Fruit fly (Drosophila melanogaster) whole organism, embryonic: ENCODE results near the gene Rdh.
A peak's percentile ranks its signal among the peaks of the same experiment; 100 is the strongest.

Experiments used
- Bgb ChIP-seq: fragments of 200-800 bp; sonication (Bioruptor generic); IDR thresholded peaks from 2 replicates; pipeline ENCODE4 v1.3.6; 2022; ENCODE audit warnings: missing biosample characterization, missing genetic modification characterization; ENCODE audit not compliant: partially characterized antibody
- CG10654 ChIP-seq: fragments of 200-800 bp; sonication (Bioruptor generic); optimal IDR thresholded peaks from 2 replicates; lab custom pipeline; 2016; ENCODE audit warnings: missing biosample characterization, missing genetic modification characterization
- CG11560 ChIP-seq: fragments of 200-800 bp; sonication (Bioruptor generic); IDR thresholded peaks from 3 replicates; pipeline ENCODE4 v1.3.6; 2022; ENCODE audit warnings: missing biosample characterization, missing genetic modification characterization
- CG11723 ChIP-seq: fragments of 200-800 bp; sonication (Bioruptor generic); optimal IDR thresholded peaks from 2 replicates; lab custom pipeline; 2017; ENCODE audit warnings: missing biosample characterization, mild to moderate bottlenecking, missing genetic modification characterization
- CG12744 ChIP-seq: fragments of 200-800 bp; sonication (Bioruptor generic); optimal IDR thresholded peaks from 2 replicates; lab custom pipeline; 2016; ENCODE audit warnings: missing biosample characterization, missing genetic modification characterization
- CG13296 ChIP-seq: fragments of 200-800 bp; sonication (Bioruptor generic); optimal IDR thresholded peaks from 3 replicates; lab custom pipeline; 2018; ENCODE audit warnings: missing biosample characterization, mild to moderate bottlenecking, missing genetic modification characterization
- CG13894 ChIP-seq: fragments of 200-800 bp; sonication (Bioruptor generic); optimal IDR thresholded peaks from 3 replicates; lab custom pipeline; 2018; ENCODE audit warnings: missing biosample characterization, mild to moderate bottlenecking, missing genetic modification characterization, moderate library complexity
- CG14667 ChIP-seq: fragments of 200-800 bp; sonication (Bioruptor generic); IDR thresholded peaks from 2 replicates; pipeline ENCODE4 v1.3.6; 2022; ENCODE audit warnings: missing biosample characterization, missing genetic modification characterization
- CG16779 ChIP-seq: fragments of 200-800 bp; sonication (Bioruptor generic); IDR thresholded peaks from 2 replicates; pipeline ENCODE4 v1.3.6; 2022; ENCODE audit warnings: missing biosample characterization, missing genetic modification characterization
- CG17829 ChIP-seq: fragments of 200-800 bp; optimal IDR thresholded peaks from 2 replicates; lab custom pipeline; 2019; ENCODE audit warnings: missing biosample characterization, mild to moderate bottlenecking, missing genetic modification characterization, moderate library complexity
- CG1792 ChIP-seq: fragments of 200-800 bp; sonication (Bioruptor generic); optimal IDR thresholded peaks from 2 replicates; lab custom pipeline; 2016; ENCODE audit warnings: missing biosample characterization, missing genetic modification characterization
- CG31441 ChIP-seq: fragments of 200-800 bp; sonication (Bioruptor generic); IDR thresholded peaks from 2 replicates; pipeline ENCODE4 v1.3.6; 2022; ENCODE audit warnings: missing biosample characterization, missing genetic modification characterization
- CG3847 ChIP-seq: fragments of 200-800 bp; sonication (Bioruptor generic); IDR thresholded peaks from 2 replicates; pipeline ENCODE4 v1.3.6; 2022; ENCODE audit warnings: missing biosample characterization, missing genetic modification characterization
- CG4820 ChIP-seq: fragments of 200-800 bp; sonication (Bioruptor generic); optimal IDR thresholded peaks from 3 replicates; lab custom pipeline; 2016; ENCODE audit warnings: missing biosample characterization, missing genetic modification characterization
- CG7271 ChIP-seq: fragments of 200-800 bp; sonication (Bioruptor generic); optimal IDR thresholded peaks from 2 replicates; lab custom pipeline; 2018; ENCODE audit warnings: missing biosample characterization, mild to moderate bottlenecking, missing genetic modification characterization, moderate library complexity
- CG7745 ChIP-seq: fragments of 200-800 bp; sonication (Bioruptor generic); optimal IDR thresholded peaks from 2 replicates; lab custom pipeline; 2018; ENCODE audit warnings: missing biosample characterization, mild to moderate bottlenecking, missing genetic modification characterization, moderate library complexity
- CG8359 ChIP-seq: fragments of 200-800 bp; sonication (Bioruptor generic); optimal IDR thresholded peaks from 2 replicates; lab custom pipeline; 2017; ENCODE audit warnings: missing biosample characterization, mild to moderate bottlenecking, missing genetic modification characterization, borderline replicate concordance
- Dad ChIP-seq: fragments of 200-800 bp; sonication (Bioruptor generic); optimal IDR thresholded peaks from 3 replicates; lab custom pipeline; 2016; ENCODE audit warnings: missing biosample characterization, missing genetic modification characterization
- Dbx ChIP-seq: fragments of 200-800 bp; sonication (Bioruptor generic); IDR thresholded peaks from 3 replicates; pipeline ENCODE4 v1.3.6; 2022; ENCODE audit warnings: missing biosample characterization, missing genetic modification characterization
- Elba2 ChIP-seq: fragments of 200-800 bp; sonication (Bioruptor generic); optimal IDR thresholded peaks from 3 replicates; lab custom pipeline; 2016; ENCODE audit warnings: missing biosample characterization, missing genetic modification characterization
- H2.0 ChIP-seq: fragments of 200-800 bp; sonication (Bioruptor generic); IDR thresholded peaks from 2 replicates; pipeline ENCODE4 v1.3.6; 2022; ENCODE audit warnings: missing biosample characterization, missing genetic modification characterization
- Hmx ChIP-seq: fragments of 200-800 bp; sonication (Bioruptor generic); optimal IDR thresholded peaks from 2 replicates; lab custom pipeline; 2016; ENCODE audit warnings: missing biosample characterization, missing genetic modification characterization
- Hr78 ChIP-seq, 2 experiments: fragments of 200-800 bp in 1 of 2; fragments of >200 bp in 1 of 2; sonication (Bioruptor generic) in 1 of 2; optimal IDR thresholded peaks; 2 replicates each; lab custom pipeline; 2017 to 2019; ENCODE audit warnings: missing biosample characterization in 2 of 2, missing genetic modification characterization in 2 of 2, mild to moderate bottlenecking in 1 of 2, moderate library complexity in 1 of 2
- Mrtf ChIP-seq: fragments of 200-800 bp; sonication (Bioruptor generic); IDR thresholded peaks from 3 replicates; pipeline ENCODE4 v1.3.6; 2022; ENCODE audit warnings: missing biosample characterization, missing genetic modification characterization
- NFAT ChIP-seq: fragments of 200-800 bp; sonication (Bioruptor generic); IDR thresholded peaks from 2 replicates; pipeline ENCODE4 v1.3.6; 2022; ENCODE audit warnings: missing biosample characterization, missing genetic modification characterization
- Nf-YA ChIP-seq: fragments of 200-800 bp; sonication (Bioruptor generic); IDR thresholded peaks from 2 replicates; pipeline ENCODE4 v1.3.6; 2022; ENCODE audit warnings: missing biosample characterization, missing genetic modification characterization
- bsh ChIP-seq, 2 experiments: fragments of 200-800 bp; sonication (Bioruptor generic); optimal IDR thresholded peaks; 2 replicates each; lab custom pipeline; 2017 to 2018; ENCODE audit warnings: mild to moderate bottlenecking in 2 of 2, missing biosample characterization in 2 of 2, missing genetic modification characterization in 2 of 2, moderate library complexity in 1 of 2
- corto ChIP-seq: fragments of 200-800 bp; sonication (Bioruptor generic); optimal IDR thresholded peaks from 2 replicates; lab custom pipeline; 2016; ENCODE audit warnings: missing biosample characterization, mild to moderate bottlenecking, missing genetic modification characterization, moderate library complexity
- croc ChIP-seq: fragments of 200-800 bp; sonication (Bioruptor generic); conservative IDR thresholded peaks from 3 replicates; pipeline ENCODE4 v1.3.6; 2022; ENCODE audit warnings: missing biosample characterization, missing genetic modification characterization
- crp ChIP-seq, 2 experiments: fragments of 200-800 bp; sonication (Bioruptor generic); optimal IDR thresholded peaks; 2 replicates in 1 of 2; 3 replicates in 1 of 2; lab custom pipeline; 2017; ENCODE audit warnings: missing biosample characterization in 2 of 2, missing genetic modification characterization in 2 of 2, mild to moderate bottlenecking in 1 of 2, moderate library complexity in 1 of 2
- dmrt99B ChIP-seq: fragments of 200-800 bp; sonication (Bioruptor generic); optimal IDR thresholded peaks from 2 replicates; lab custom pipeline; 2018; ENCODE audit warnings: missing biosample characterization, mild to moderate bottlenecking, missing genetic modification characterization, moderate library complexity
- dysf ChIP-seq: fragments of 200-800 bp; sonication (Bioruptor generic); IDR thresholded peaks from 3 replicates; pipeline ENCODE4 v1.3.6; 2022; ENCODE audit warnings: missing biosample characterization, missing genetic modification characterization
- gem ChIP-seq: fragments of 200-800 bp; sonication (Bioruptor generic); optimal IDR thresholded peaks from 2 replicates; lab custom pipeline; 2019; ENCODE audit warnings: missing biosample characterization, mild to moderate bottlenecking, missing genetic modification characterization, moderate library complexity
- grau ChIP-seq: fragments of 200-800 bp; optimal IDR thresholded peaks from 3 replicates; lab custom pipeline; 2019; ENCODE audit warnings: missing biosample characterization, mild to moderate bottlenecking, missing genetic modification characterization, moderate library complexity
- ken ChIP-seq: fragments of 200-800 bp; sonication (Bioruptor generic); IDR thresholded peaks from 3 replicates; pipeline ENCODE4 v1.3.6; 2022; ENCODE audit warnings: missing biosample characterization, missing genetic modification characterization
- lov ChIP-seq, 2 experiments: fragments of 200-800 bp in 1 of 2; fragments of >200 bp in 1 of 2; sonication (Bioruptor generic) in 1 of 2; IDR thresholded peaks in 1 of 2; optimal IDR thresholded peaks in 1 of 2; 2 replicates in 1 of 2; 3 replicates in 1 of 2; pipeline versions ENCODE4 v1.3.6 to Lab custom; 2017 to 2022; ENCODE audit warnings: missing biosample characterization in 1 of 2, missing genetic modification characterization in 1 of 2
- oc ChIP-seq: fragments of 200-800 bp; sonication (Bioruptor generic); optimal IDR thresholded peaks from 2 replicates; lab custom pipeline; 2018; ENCODE audit warnings: missing biosample characterization, mild to moderate bottlenecking, missing genetic modification characterization, moderate library complexity
- peb ChIP-seq: fragments of 200-800 bp; sonication (Bioruptor generic); IDR thresholded peaks from 2 replicates; pipeline ENCODE4 v1.3.6; 2022; ENCODE audit warnings: missing biosample characterization, missing genetic modification characterization
- run ChIP-seq: fragments of 200-800 bp; sonication (Bioruptor generic); optimal IDR thresholded peaks from 3 replicates; lab custom pipeline; 2018; ENCODE audit warnings: missing biosample characterization, mild to moderate bottlenecking, missing genetic modification characterization
- schlank ChIP-seq: fragments of 200-800 bp; sonication (Bioruptor generic); optimal IDR thresholded peaks from 2 replicates; lab custom pipeline; 2018; ENCODE audit warnings: missing biosample characterization, mild to moderate bottlenecking, missing genetic modification characterization
- sens ChIP-seq: fragments of 200-800 bp; sonication (Bioruptor generic); peaks from one replicate; lab custom pipeline; 2016; ENCODE audit warnings: missing biosample characterization, missing genetic modification characterization
- sens-2 ChIP-seq: fragments of 200-800 bp; sonication (Bioruptor generic); IDR thresholded peaks from 2 replicates; pipeline ENCODE4 v1.3.6; 2022; ENCODE audit warnings: missing biosample characterization, missing genetic modification characterization
- sr ChIP-seq: fragments of 200-800 bp; sonication (Bioruptor generic); IDR thresholded peaks from 3 replicates; pipeline ENCODE4 v1.3.6; 2022; ENCODE audit warnings: missing biosample characterization, missing genetic modification characterization
- vnd ChIP-seq: fragments of 200-800 bp; sonication (Bioruptor generic); IDR thresholded peaks from 3 replicates; pipeline ENCODE4 v1.3.6; 2022; ENCODE audit warnings: missing biosample characterization, missing genetic modification characterization; ENCODE audit not compliant: partially characterized antibody

Rdh gene

DNA sequence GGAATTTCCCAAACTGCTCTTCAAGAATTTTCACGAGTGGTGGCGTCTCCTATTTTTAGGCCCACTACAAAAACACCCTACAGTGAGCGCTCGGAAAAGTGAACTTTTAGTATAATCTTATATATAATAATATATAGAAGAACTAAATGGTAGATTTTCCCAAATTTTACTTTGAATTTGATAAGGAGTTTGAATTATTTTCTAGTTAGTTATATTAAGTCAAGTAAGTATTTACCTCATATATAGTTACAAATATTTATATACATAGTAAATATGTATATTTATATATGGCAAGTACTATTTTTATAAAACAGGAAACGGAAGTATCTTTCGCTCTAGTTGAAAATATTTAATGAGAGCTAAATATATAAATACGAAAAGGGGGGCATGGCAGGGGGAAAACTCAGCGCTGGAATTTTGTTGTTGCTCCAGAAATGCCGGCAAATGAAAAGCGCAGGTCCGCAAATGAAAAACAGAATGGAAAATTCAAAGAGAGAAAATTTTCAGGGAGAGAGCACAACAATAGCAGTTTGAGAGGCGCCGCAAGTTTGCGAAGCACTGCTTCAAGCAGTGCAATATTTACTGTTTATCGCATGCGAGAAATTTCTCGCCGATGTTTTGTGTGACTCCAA lies 36.3 kb upstream of the Rdh start (continued):
- TF ChIP-seq CG7745 (tag; lab: Kevin White, UChicago) (no peak), CG12744 (no peak), CG7271 (tag; lab: Kevin White, UChicago) (no peak), CG31441 (peak; percentile 67)

DNA sequence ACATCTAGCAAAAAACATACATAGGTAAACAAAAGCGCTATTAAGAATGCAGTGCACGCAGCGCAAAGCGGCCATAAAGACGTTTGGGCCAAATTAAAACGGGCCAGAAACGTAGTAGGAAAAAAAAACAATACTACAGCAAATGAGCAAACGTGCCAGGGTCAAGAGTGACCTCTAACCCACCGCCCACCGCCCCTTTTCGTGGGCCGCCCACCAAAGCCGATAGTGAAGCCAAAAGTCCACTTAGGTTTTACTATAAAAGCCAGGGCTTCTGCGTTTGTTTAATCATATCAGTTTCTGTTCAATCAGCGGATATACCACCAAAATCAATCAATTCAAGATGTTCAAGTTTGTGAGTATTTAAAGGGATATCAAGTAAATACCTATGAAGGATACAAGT lies 34.7 kb upstream of the Rdh start, which contains the start of gene CG32266:
TSS of gene CG32266 (plus strand) at position 301 of the 400 bp plus-strand sequence.
- TF ChIP-seq Hr78 (GFP tag; optimal IDR thresholded peaks at IDR 0.05; lab: Kevin White, UChicago) = peak in 1 of 2 experiments; percentile 69
- no peak for TF ChIP-seq oc
- TF ChIP-seq CG11723 (GFP tag; lab: Kevin White, UChicago) = no peak

- TF ChIP-seq lov (optimal IDR thresholded peaks at IDR 0.05; lab: Kevin White, UChicago) = no peak
- 0 out of 3 replicates have a peak, but pooled peaks have one; percentile 29 for TF ChIP-seq lov (GFP tag; IDR thresholded peaks at IDR 0.05; lab: Robert Waterston, UW)
- 0 out of 2 replicates have a peak, but pooled peaks have one; percentile 25 for TF ChIP-seq H2.0 (GFP tag; lab: Robert Waterston, UW)
- TF ChIP-seq CG10654 (GFP tag; lab: Kevin White, UChicago) = no peak
- TF ChIP-seq crp (GFP tag; optimal IDR thresholded peaks at IDR 0.05; lab: Kevin White, UChicago) = no peak
- no peak for TF ChIP-seq CG4820 (GFP tag; lab: Kevin White, UChicago)
- no peak for TF ChIP-seq run (tag; lab: Kevin White, UChicago)
- no peak for TF ChIP-seq dmrt99B (tag; lab: Kevin White, UChicago)
- no peak for TF ChIP-seq Bgb (GFP tag; lab: Robert Waterston, UW)
- peak; percentile 56; the same call in 1 of the 2 replicates for TF ChIP-seq NFAT
- no peak for TF ChIP-seq CG8359 (GFP tag; lab: Kevin White, UChicago)
- TF ChIP-seq Dad (GFP tag; lab: Kevin White, UChicago) = no peak
- TF ChIP-seq sens = peak; percentile 76
- no peak for TF ChIP-seq vnd
- TF ChIP-seq CG1792 = no peak
- TF ChIP-seq Hmx = no peak
- TF ChIP-seq schlank (tag; lab: Kevin White, UChicago) = no peak
- TF ChIP-seq gem (tag; lab: Kevin White, UChicago) = peak; percentile 50
- no peak for TF ChIP-seq peb (GFP tag; lab: Robert Waterston, UW)
- 0 out of 3 replicates have a peak, but pooled peaks have one; percentile 32 for TF ChIP-seq Dbx (GFP tag; lab: Robert Waterston, UW)
- 0 out of 3 replicates have a peak, but pooled peaks have one; percentile 7 for TF ChIP-seq ken (GFP tag; lab: Robert Waterston, UW)
- 0 out of 3 replicates have a peak, but pooled peaks have one; percentile 21 for TF ChIP-seq CG11560 (tag; lab: Robert Waterston, UW)
- TF ChIP-seq CG3847 (GFP tag; lab: Robert Waterston, UW) = peak; percentile 5; the same call in 1 of the 2 replicates
- 0 out of 2 replicates have a peak, but pooled peaks have one; percentile 36 for TF ChIP-seq CG16779 (GFP tag; lab: Robert Waterston, UW)
- peak in 1 of 2 experiments; percentile 1 for TF ChIP-seq bsh (GFP tag; optimal IDR thresholded peaks at IDR 0.05; lab: Kevin White, UChicago)
- no peak for TF ChIP-seq CG13296 (GFP tag; lab: Kevin White, UChicago)
- no peak for TF ChIP-seq CG13894 (tag; lab: Kevin White, UChicago)
- TF ChIP-seq sr (GFP tag; lab: Robert Waterston, UW) = no peak
- peak; percentile 46 for TF ChIP-seq grau
- TF ChIP-seq Nf-YA = 0 out of 2 replicates have a peak, but pooled peaks have one; percentile 25
- no peak for TF ChIP-seq CG14667 (GFP tag; lab: Robert Waterston, UW)
- TF ChIP-seq sens-2 (GFP tag; lab: Robert Waterston, UW) = no peak
- no peak for TF ChIP-seq CG17829 (tag; lab: Kevin White, UChicago)
- TF ChIP-seq Elba2 (GFP tag; lab: Kevin White, UChicago) = no peak
- no peak for TF ChIP-seq corto (GFP tag; lab: Kevin White, UChicago)
- no peak for TF ChIP-seq croc (GFP tag; lab: Robert Waterston, UW)
- peak; percentile 52 for TF ChIP-seq dysf (GFP tag; lab: Robert Waterston, UW)
- TF ChIP-seq Mrtf (GFP tag; lab: Robert Waterston, UW) = 0 out of 3 replicates have a peak, but pooled peaks have one; percentile 42
Measured at dm6 chr3L:3791043-3791682, 34.1 kb upstream of the Rdh start.
